Worm (Caenorhabditis elegans) whole organism, late embryonic: ENCODE data around the gene hot-3.

Experiments used
- C08G9.2 ChIP-seq: sonication (generic microtip); optimal IDR thresholded peaks from 2 replicates; lab custom pipeline; 2016; ENCODE audit warnings: mild to moderate bottlenecking, missing genetic modification characterization, moderate library complexity, missing compliant biosample characterization
- K09A11.1 ChIP-seq: sonication (generic microtip); optimal IDR thresholded peaks from 2 replicates; lab custom pipeline; 2017; ENCODE audit warnings: antibody characterized with exemption, mild to moderate bottlenecking, missing genetic modification characterization, missing compliant biosample characterization; ENCODE audit not compliant: insufficient read depth
- ama-1 ChIP-seq: fragments of 150-350 bp; optimal IDR thresholded peaks from 2 replicates; lab custom pipeline; 2014
- ceh-14 ChIP-seq: sonication (generic microtip); optimal IDR thresholded peaks from 2 replicates; lab custom pipeline; 2016; ENCODE audit warnings: missing genotype, missing genetic modification characterization, missing compliant biosample characterization
- ceh-22 ChIP-seq: sonication (generic microtip); optimal IDR thresholded peaks from 2 replicates; lab custom pipeline; 2017; ENCODE audit warnings: missing biosample characterization, missing genetic modification characterization
- ceh-6 ChIP-seq: fragments of 200-800 bp; sonication (Bioruptor generic); optimal IDR thresholded peaks from 2 replicates; lab custom pipeline; 2018; ENCODE audit warnings: mild to moderate bottlenecking, missing genetic modification characterization, missing compliant biosample characterization
- eyg-1 ChIP-seq: sonication (generic microtip); optimal IDR thresholded peaks from 2 replicates; lab custom pipeline; 2016; ENCODE audit warnings: missing genotype, missing genetic modification characterization, missing compliant biosample characterization
- fkh-10 ChIP-seq: fragments of 150-350 bp; optimal IDR thresholded peaks from 2 replicates; lab custom pipeline; 2014; ENCODE audit warnings: missing biosample characterization, missing genetic modification reagents, missing genetic modification characterization
- nfya-1 ChIP-seq: sonication (generic microtip); optimal IDR thresholded peaks from 2 replicates; lab custom pipeline; 2017; ENCODE audit warnings: missing genetic modification characterization, mild to moderate bottlenecking, missing compliant biosample characterization, antibody characterized with exemption, moderate library complexity
- nhr-11 ChIP-seq: fragments of 150-350 bp; optimal IDR thresholded peaks from 2 replicates; lab custom pipeline; 2014; ENCODE audit warnings: missing biosample characterization, missing genetic modification characterization
- rnt-1 ChIP-seq: sonication (generic microtip); optimal IDR thresholded peaks from 2 replicates; lab custom pipeline; 2016; ENCODE audit warnings: missing genetic modification characterization, missing compliant biosample characterization
- sdc-2 ChIP-seq: sonication (generic microtip); optimal IDR thresholded peaks from 2 replicates; lab custom pipeline; 2016; ENCODE audit warnings: missing genotype, missing genetic modification characterization, missing compliant biosample characterization
- tbx-7 ChIP-seq: sonication (generic microtip); optimal IDR thresholded peaks from 2 replicates; lab custom pipeline; 2016; ENCODE audit warnings: missing genotype, missing genetic modification characterization, missing compliant biosample characterization
- unc-86 ChIP-seq: sonication (generic microtip); optimal IDR thresholded peaks from 2 replicates; lab custom pipeline; 2016; ENCODE audit warnings: missing genetic modification characterization, missing compliant biosample characterization

- TF ChIP-seq fkh-10 (GFP tag; lab: Kevin White, UChicago) (no peak), unc-86 (tag; lab: Kevin White, UChicago) (no peak), ceh-22 (no peak), tbx-7 (tag; lab: Kevin White, UChicago) (no peak), ceh-14 (no peak), eyg-1 (no peak), ama-1 (lab: Kevin White, UChicago) (no peak), nfya-1 (tag; lab: Kevin White, UChicago) (no peak), C08G9.2 (tag; lab: Kevin White, UChicago) (no peak), K09A11.1 (tag; lab: Kevin White, UChicago) (no peak), nhr-11 (tag; lab: Kevin White, UChicago) (no peak), ceh-6 (no peak), rnt-1 (tag; lab: Kevin White, UChicago) (no peak), sdc-2 (no peak)
Observed at ce11 chrII:13977701-13978100, 45.9 kb upstream of the hot-3 start.
